Worm (Caenorhabditis elegans) whole organism, early embryonic: ENCODE data around the gene T24C12.4.

ENCODE experiments used
- B0310.2 ChIP-seq: sonication (generic microtip); optimal IDR thresholded peaks from 2 replicates; lab custom pipeline; 2016; ENCODE audit warnings: mild to moderate bottlenecking, missing genetic modification characterization, missing compliant biosample characterization
- F13C5.2 ChIP-seq: sonication (generic microtip); optimal IDR thresholded peaks from 2 replicates; lab custom pipeline; 2017; ENCODE audit warnings: mild to moderate bottlenecking, missing genetic modification characterization, inconsistent platforms, missing compliant biosample characterization
- ama-1 ChIP-seq: fragments of 150-350 bp; optimal IDR thresholded peaks from 2 replicates; lab custom pipeline; 2014
- ceh-13 ChIP-seq: fragments of 200-800 bp; sonication (Bioruptor generic); optimal IDR thresholded peaks from 2 replicates; lab custom pipeline; 2018; ENCODE audit warnings: mild to moderate bottlenecking, missing genetic modification characterization, missing compliant biosample characterization
- ceh-36 ChIP-seq: sonication (generic microtip); optimal IDR thresholded peaks from 2 replicates; lab custom pipeline; 2016; ENCODE audit warnings: missing genetic modification characterization, inconsistent platforms, missing compliant biosample characterization
- ets-7 ChIP-seq: sonication (generic microtip); optimal IDR thresholded peaks from 2 replicates; lab custom pipeline; 2016; ENCODE audit warnings: missing genotype, missing genetic modification characterization, missing compliant biosample characterization
- flt-1 ChIP-seq: fragments of 200-800 bp; sonication (Bioruptor generic); IDR thresholded peaks from 2 replicates; pipeline ENCODE4 v1.3.6; 2022; ENCODE audit warnings: missing genetic modification characterization, missing compliant biosample characterization
- hmbx-1 ChIP-seq: sonication (generic microtip); optimal IDR thresholded peaks from 2 replicates; lab custom pipeline; 2016; ENCODE audit warnings: mild to moderate bottlenecking, missing genetic modification characterization, missing compliant biosample characterization
- hmg-4 ChIP-seq: fragments of 200-800 bp; sonication (Bioruptor generic); optimal IDR thresholded peaks from 2 replicates; lab custom pipeline; 2018; ENCODE audit warnings: mild to moderate bottlenecking, missing genetic modification characterization, missing compliant biosample characterization
- pes-1 ChIP-seq: fragments of 200-800 bp; sonication (Bioruptor generic); IDR thresholded peaks from 2 replicates; pipeline ENCODE4 v1.3.6; 2022; ENCODE audit warnings: missing genetic modification reagents, missing genetic modification characterization, missing compliant biosample characterization
- sea-1 ChIP-seq: fragments of 200-800 bp; sonication (Bioruptor generic); conservative IDR thresholded peaks from 2 replicates; pipeline ENCODE4 v1.3.6; 2022; ENCODE audit warnings: missing genetic modification characterization, missing compliant biosample characterization
- tbx-11 ChIP-seq: fragments of 200-800 bp; sonication (Bioruptor generic); IDR thresholded peaks from 2 replicates; pipeline ENCODE4 v1.3.6; 2022; ENCODE audit warnings: missing genetic modification characterization, missing compliant biosample characterization
- tra-4 ChIP-seq: sonication (generic microtip); optimal IDR thresholded peaks from 2 replicates; lab custom pipeline; 2017; ENCODE audit warnings: missing genetic modification characterization, missing compliant biosample characterization

- TF ChIP-seq sea-1 (GFP tag; lab: Robert Waterston, UW): no peak
- no peak for TF ChIP-seq ama-1
- TF ChIP-seq F13C5.2: no peak
- TF ChIP-seq ceh-36 (tag; lab: Kevin White, UChicago): no peak
- TF ChIP-seq ceh-13 (GFP tag; lab: Kevin White, UChicago): no peak
- TF ChIP-seq B0310.2 (tag; lab: Kevin White, UChicago): no peak
- no peak for TF ChIP-seq hmg-4 (GFP tag; lab: Kevin White, UChicago)
- no peak for TF ChIP-seq ets-7
- TF ChIP-seq flt-1 (GFP tag; lab: Robert Waterston, UW): no peak
- TF ChIP-seq tra-4 (tag; lab: Kevin White, UChicago): no peak
- no peak for TF ChIP-seq hmbx-1
- TF ChIP-seq tbx-11 (GFP tag; lab: Robert Waterston, UW): no peak
- TF ChIP-seq pes-1: no peak
Observed at ce11 chrX:2190740-2191139, 14.1 kb downstream of the T24C12.4 start.
